Worm (Caenorhabditis elegans) whole organism, mixed stage, embryonic: ENCODE results near the gene C04C11.1.

Source experiments
- blmp-1 ChIP-seq: fragments of 150-350 bp; optimal IDR thresholded peaks from 2 replicates; lab custom pipeline; 2014; ENCODE audit warnings: missing biosample characterization, missing genetic modification characterization
- ces-1 ChIP-seq: fragments of 150-350 bp; optimal IDR thresholded peaks from 2 replicates; lab custom pipeline; 2014; ENCODE audit warnings: missing biosample characterization, missing genetic modification reagents, missing genetic modification characterization
- elt-3 ChIP-seq: fragments of 150-350 bp; optimal IDR thresholded peaks from 2 replicates; lab custom pipeline; 2014; ENCODE audit warnings: missing biosample characterization, missing genetic modification characterization
- ham-2 ChIP-seq: fragments of 200-800 bp; sonication (Bioruptor generic); optimal IDR thresholded peaks from 2 replicates; lab custom pipeline; 2018; ENCODE audit warnings: mild to moderate bottlenecking, missing genetic modification characterization, missing compliant biosample characterization
- nhr-12 ChIP-seq: fragments of 150-350 bp; optimal IDR thresholded peaks from 2 replicates; lab custom pipeline; 2014; ENCODE audit warnings: missing biosample characterization, missing genetic modification characterization
- nhr-2 ChIP-seq: fragments of 150-350 bp; optimal IDR thresholded peaks from 2 replicates; lab custom pipeline; 2014; ENCODE audit warnings: missing biosample characterization, missing genetic modification characterization
- nhr-237 ChIP-seq: fragments of 150-350 bp; optimal IDR thresholded peaks from 2 replicates; lab custom pipeline; 2014; ENCODE audit warnings: missing biosample characterization, missing genetic modification characterization
- nhr-76 ChIP-seq: sonication (generic microtip); optimal IDR thresholded peaks from 2 replicates; lab custom pipeline; 2017; ENCODE audit warnings: missing biosample characterization, missing genetic modification characterization
- pha-4 ChIP-seq: fragments of 150-350 bp; optimal IDR thresholded peaks from 2 replicates; lab custom pipeline; 2018; ENCODE audit warnings: missing biosample characterization, missing genetic modification reagents, missing genetic modification characterization
- snpc-4 ChIP-seq: fragments of 150-350 bp; optimal IDR thresholded peaks from 2 replicates; lab custom pipeline; 2014; ENCODE audit warnings: missing biosample characterization, missing genetic modification characterization
- unc-120 ChIP-seq: sonication (generic microtip); optimal IDR thresholded peaks from 2 replicates; lab custom pipeline; 2017; ENCODE audit warnings: missing genetic modification characterization, missing compliant biosample characterization; ENCODE audit not compliant: poor library complexity, severe bottlenecking
- unc-39 ChIP-seq: fragments of 150-350 bp; optimal IDR thresholded peaks from 2 replicates; lab custom pipeline; 2014; ENCODE audit warnings: missing biosample characterization, missing genetic modification characterization
- unc-62 ChIP-seq: fragments of 150-350 bp; optimal IDR thresholded peaks from 2 replicates; lab custom pipeline; 2014; ENCODE audit warnings: missing biosample characterization, missing genetic modification reagents, missing genetic modification characterization
- ztf-11 ChIP-seq: fragments of 150-350 bp; optimal IDR thresholded peaks from 2 replicates; lab custom pipeline; 2014; ENCODE audit warnings: missing biosample characterization, missing genetic modification characterization

DNA sequence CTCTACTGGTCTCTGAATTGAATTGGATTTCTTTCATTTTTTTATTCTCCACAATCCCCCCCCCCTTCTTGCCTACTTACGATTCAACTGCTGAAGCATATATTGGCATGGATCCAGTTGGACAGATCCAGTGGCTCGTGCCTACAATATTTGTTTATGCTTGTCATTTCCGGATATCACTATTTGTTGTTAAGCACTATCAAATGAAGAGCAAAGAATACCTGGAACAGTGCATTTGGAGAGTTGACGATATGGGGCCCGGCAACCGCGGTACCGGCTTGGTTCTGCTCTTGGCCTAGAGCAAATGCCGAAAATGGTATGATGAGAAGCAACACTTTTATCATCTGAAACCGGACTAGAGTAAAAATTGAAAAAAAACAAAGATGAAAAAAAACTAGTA, 47.3 kb downstream of the C04C11.1 start, which contains the start of gene lgc-21:
- TF ChIP-seq unc-62 (GFP tag; lab: Kevin White, UChicago) (no peak), pha-4 (tag; lab: Kevin White, UChicago) (no peak), ztf-11 (tag; lab: Kevin White, UChicago) (no peak), nhr-237 (tag; lab: Kevin White, UChicago) (no peak), unc-120 (tag; lab: Kevin White, UChicago) (no peak), ham-2 (GFP tag; lab: Kevin White, UChicago) (no peak), ces-1 (GFP tag; lab: Kevin White, UChicago) (no peak), elt-3 (tag; lab: Kevin White, UChicago) (no peak), snpc-4 (tag; lab: Kevin White, UChicago) (no peak), nhr-12 (tag; lab: Kevin White, UChicago) (no peak), unc-39 (tag; lab: Kevin White, UChicago) (no peak), blmp-1 (no peak), nhr-2 (tag; lab: Kevin White, UChicago) (no peak), nhr-76 (tag; lab: Kevin White, UChicago) (no peak)
